Worm (Caenorhabditis elegans) whole organism, L4 larva: Measurements from ENCODE around the gene dmsr-7.

ENCODE experiments used
- F44E2.7 ChIP-seq: fragments of 200-800 bp; sonication (Bioruptor generic); IDR thresholded peaks from 2 replicates; pipeline ENCODE4 v2.1.2; 2022; ENCODE audit warnings: missing genetic modification characterization, missing compliant biosample characterization
- Y5F2A.4 ChIP-seq: fragments of 200-800 bp; sonication (Bioruptor generic); optimal IDR thresholded peaks from 2 replicates; lab custom pipeline; 2018; ENCODE audit warnings: mild to moderate bottlenecking, missing genetic modification characterization, missing compliant biosample characterization
- Y75B8A.6 ChIP-seq: fragments of 200-800 bp; sonication (Bioruptor generic); IDR thresholded peaks from 2 replicates; pipeline ENCODE4 v1.3.6; 2022; ENCODE audit warnings: missing genetic modification reagents, missing genetic modification characterization, missing compliant biosample characterization
- aha-1 ChIP-seq: fragments of 150-350 bp; peaks from one replicate; lab custom pipeline; 2014; ENCODE audit warnings: missing biosample characterization, missing genetic modification characterization
- aly-2 ChIP-seq: sonication (generic microtip); optimal IDR thresholded peaks from 2 replicates; lab custom pipeline; 2018; ENCODE audit warnings: missing biosample characterization, missing genetic modification characterization
- ceh-20 ChIP-seq: fragments of 200-800 bp; sonication (Bioruptor generic); IDR thresholded peaks from 2 replicates; pipeline ENCODE4 v1.3.6; 2022; ENCODE audit warnings: missing genetic modification reagents, missing genetic modification characterization, missing compliant biosample characterization
- ceh-28 ChIP-seq: fragments of 150-350 bp; optimal IDR thresholded peaks from 2 replicates; lab custom pipeline; 2014; ENCODE audit warnings: missing biosample characterization, missing genetic modification reagents, missing genetic modification characterization
- ceh-82 ChIP-seq: sonication (generic microtip); optimal IDR thresholded peaks from 2 replicates; lab custom pipeline; 2017; ENCODE audit warnings: missing biosample characterization, missing genetic modification characterization
- cey-2 ChIP-seq: sonication (generic microtip); optimal IDR thresholded peaks from 3 replicates; lab custom pipeline; 2017; ENCODE audit warnings: missing genetic modification characterization, mild to moderate bottlenecking, missing compliant biosample characterization, antibody characterized with exemption, borderline replicate concordance; ENCODE audit not compliant: insufficient read depth
- daf-12 ChIP-seq: fragments of 150-350 bp; optimal IDR thresholded peaks from 2 replicates; lab custom pipeline; 2014; ENCODE audit warnings: missing biosample characterization, missing genetic modification reagents, missing genetic modification characterization
- hlh-11 ChIP-seq: fragments of 200-800 bp; sonication (Bioruptor generic); optimal IDR thresholded peaks from 2 replicates; lab custom pipeline; 2018; ENCODE audit warnings: mild to moderate bottlenecking, missing genetic modification characterization, missing compliant biosample characterization
- hlh-30 ChIP-seq: sonication (generic microtip); optimal IDR thresholded peaks from 2 replicates; lab custom pipeline; 2017; ENCODE audit warnings: antibody characterized with exemption, mild to moderate bottlenecking, missing genetic modification characterization, missing compliant biosample characterization; ENCODE audit not compliant: insufficient read depth
- hmg-1.1 ChIP-seq: fragments of 200-800 bp; sonication (Bioruptor generic); IDR thresholded peaks from 2 replicates; pipeline ENCODE4 v1.3.6; 2022; ENCODE audit warnings: missing genetic modification reagents, missing genetic modification characterization, missing compliant biosample characterization
- lim-7 ChIP-seq: fragments of 200-800 bp; sonication (Bioruptor generic); IDR thresholded peaks from 2 replicates; pipeline ENCODE4 v1.3.6; 2022; ENCODE audit warnings: missing genetic modification characterization, missing compliant biosample characterization
- lin-39 ChIP-seq: fragments of 150-350 bp; optimal IDR thresholded peaks from 2 replicates; lab custom pipeline; 2014; ENCODE audit warnings: missing biosample characterization, missing genetic modification reagents, missing genetic modification characterization
- lsy-2 ChIP-seq, 2 experiments: fragments of 150-350 bp in 1 of 2; sonication (generic microtip) in 1 of 2; optimal IDR thresholded peaks; 2 replicates each; lab custom pipeline; 2014 to 2017; ENCODE audit warnings: missing biosample characterization in 2 of 2, missing genetic modification characterization in 2 of 2
- madf-9 ChIP-seq: fragments of 200-800 bp; sonication (Bioruptor generic); conservative IDR thresholded peaks from 2 replicates; pipeline ENCODE4 v1.3.6; 2022; ENCODE audit warnings: missing genetic modification reagents, missing genetic modification characterization, missing compliant biosample characterization
- mep-1 ChIP-seq: fragments of 150-350 bp; sonication (generic microtip); optimal IDR thresholded peaks from 3 replicates; lab custom pipeline; 2014; ENCODE audit warnings: missing biosample characterization, missing genetic modification characterization
- mes-2 ChIP-seq: sonication (generic microtip); optimal IDR thresholded peaks from 2 replicates; lab custom pipeline; 2016; ENCODE audit warnings: missing genotype, mild to moderate bottlenecking, missing genetic modification characterization, missing compliant biosample characterization; ENCODE audit not compliant: poor library complexity, severe bottlenecking
- mxl-3 ChIP-seq: fragments of 200-800 bp; sonication (Bioruptor generic); optimal IDR thresholded peaks from 2 replicates; lab custom pipeline; 2018; ENCODE audit warnings: mild to moderate bottlenecking, missing genetic modification characterization, missing compliant biosample characterization
- nhr-102 ChIP-seq: sonication (generic microtip); optimal IDR thresholded peaks from 2 replicates; lab custom pipeline; 2016; ENCODE audit warnings: mild to moderate bottlenecking, missing genetic modification characterization, moderate library complexity, missing compliant biosample characterization
- nhr-111 ChIP-seq: fragments of 200-800 bp; sonication (Bioruptor generic); optimal IDR thresholded peaks from 2 replicates; lab custom pipeline; 2018; ENCODE audit warnings: mild to moderate bottlenecking, missing genetic modification characterization, missing compliant biosample characterization
- nhr-48 ChIP-seq: sonication (generic microtip); optimal IDR thresholded peaks from 2 replicates; lab custom pipeline; 2016; ENCODE audit warnings: mild to moderate bottlenecking, missing genetic modification characterization, missing compliant biosample characterization
- nhr-6 ChIP-seq: fragments of 150-350 bp; optimal IDR thresholded peaks from 2 replicates; lab custom pipeline; 2014; ENCODE audit warnings: missing biosample characterization, missing genetic modification characterization
- nhr-77 ChIP-seq: fragments of 150-350 bp; optimal IDR thresholded peaks from 2 replicates; lab custom pipeline; 2014; ENCODE audit warnings: missing biosample characterization, missing genetic modification characterization
- pha-4 ChIP-seq, 2 experiments: fragments of 150-350 bp in 1 of 2; fragments of 200-800 bp in 1 of 2; sonication (Bioruptor generic) in 1 of 2; IDR thresholded peaks in 1 of 2; optimal IDR thresholded peaks in 1 of 2; 2 replicates each; pipeline versions ENCODE4 v1.3.6 to Lab custom; 2014 to 2022; ENCODE audit warnings: missing genetic modification characterization in 2 of 2, missing genetic modification reagents in 2 of 2, missing biosample characterization in 1 of 2, missing compliant biosample characterization in 1 of 2
- php-3 ChIP-seq: fragments of 200-800 bp; sonication (Bioruptor generic); IDR thresholded peaks from 2 replicates; pipeline ENCODE4 v1.3.6; 2022; ENCODE audit warnings: missing genetic modification reagents, missing genetic modification characterization, missing compliant biosample characterization
- pqm-1 ChIP-seq: sonication (generic microtip); optimal IDR thresholded peaks from 2 replicates; lab custom pipeline; 2017; ENCODE audit warnings: missing biosample characterization, missing genetic modification characterization
- saeg-2 ChIP-seq: fragments of 200-800 bp; sonication (Bioruptor generic); IDR thresholded peaks from 2 replicates; pipeline ENCODE4 v1.3.6; 2022; ENCODE audit warnings: missing genetic modification reagents, missing genetic modification characterization, missing compliant biosample characterization
- snpc-1.2 ChIP-seq: fragments of 200-800 bp; sonication (Bioruptor generic); IDR thresholded peaks from 2 replicates; pipeline ENCODE4 v1.3.6; 2022; ENCODE audit warnings: missing genetic modification reagents, missing genetic modification characterization, missing compliant biosample characterization
- snpc-4 ChIP-seq: fragments of 150-350 bp; optimal IDR thresholded peaks from 2 replicates; lab custom pipeline; 2014; ENCODE audit warnings: missing biosample characterization, missing genetic modification characterization
- spr-3 ChIP-seq: fragments of 200-800 bp; sonication (Bioruptor generic); optimal IDR thresholded peaks from 2 replicates; lab custom pipeline; 2018; ENCODE audit warnings: mild to moderate bottlenecking, missing genetic modification characterization, missing compliant biosample characterization
- tra-1 ChIP-seq: fragments of 200-800 bp; sonication (Bioruptor generic); IDR thresholded peaks from 2 replicates; pipeline ENCODE4 v1.3.6; 2022; ENCODE audit warnings: missing genetic modification reagents, missing genetic modification characterization, missing compliant biosample characterization
- unc-62 ChIP-seq, 3 experiments: fragments of 150-350 bp in 1 of 3; sonication (generic microtip); optimal IDR thresholded peaks in 2 of 3; peaks in 1 of 3; 1 replicate in 1 of 3; 2 replicates in 2 of 3; lab custom pipeline; 2014 to 2017; ENCODE audit warnings: missing biosample characterization in 3 of 3, missing genetic modification characterization in 3 of 3, missing genetic modification reagents in 3 of 3, missing genotype in 1 of 3
- zag-1 ChIP-seq: fragments of 150-350 bp; optimal IDR thresholded peaks from 2 replicates; lab custom pipeline; 2014; ENCODE audit warnings: missing biosample characterization, missing genetic modification characterization

dmsr-7 gene

ce11 chrV:5433020-5433419 is 27.9 kb downstream of the dmsr-7 start, which contains the start of gene acl-6 (continued):
- TF ChIP-seq lsy-2 (tag; optimal IDR thresholded peaks at IDR 0.05; lab: Kevin White, UChicago), result peak in 1 of 2 experiments; percentile 85
- peak; percentile 67 for TF ChIP-seq mxl-3 (GFP tag; lab: Kevin White, UChicago)
- TF ChIP-seq aly-2, result no peak
- TF ChIP-seq lin-39 (tag; lab: Kevin White, UChicago), result no peak
- peak; percentile 81 for TF ChIP-seq mep-1
- no peak for TF ChIP-seq ceh-82 (tag; lab: Kevin White, UChicago)
- TF ChIP-seq madf-9 (GFP tag; lab: Robert Waterston, UW), result no peak
- TF ChIP-seq Y75B8A.6 (GFP tag; lab: Robert Waterston, UW), result no peak
- peak; percentile 47 for TF ChIP-seq nhr-6 (tag; lab: Kevin White, UChicago)
- peak; percentile 67 for TF ChIP-seq hlh-30 (tag; lab: Kevin White, UChicago)
- peak; percentile 37 for TF ChIP-seq nhr-48
- peak; percentile 79 for TF ChIP-seq mes-2 (tag; lab: Kevin White, UChicago)
- TF ChIP-seq Y5F2A.4 (GFP tag; lab: Kevin White, UChicago), result no peak
- TF ChIP-seq ceh-20 (GFP tag; lab: Robert Waterston, UW), result 0 out of 2 replicates have a peak, but pooled peaks have one; percentile 31
- no peak for TF ChIP-seq spr-3 (GFP tag; lab: Kevin White, UChicago)
- peak; percentile 79 for TF ChIP-seq aha-1 (tag; lab: Kevin White, UChicago)
- TF ChIP-seq nhr-77 (tag; lab: Kevin White, UChicago), result peak; percentile 95
- TF ChIP-seq lim-7, result no peak
- TF ChIP-seq nhr-102, result peak; percentile 34
- TF ChIP-seq saeg-2 (GFP tag; lab: Robert Waterston, UW), result no peak
- TF ChIP-seq nhr-111 (GFP tag; lab: Kevin White, UChicago), result no peak
- no peak for TF ChIP-seq snpc-1.2 (GFP tag; lab: Robert Waterston, UW)
- peak; percentile 85 for TF ChIP-seq php-3 (GFP tag; lab: Robert Waterston, UW)
- no peak for TF ChIP-seq cey-2 (tag; lab: Kevin White, UChicago)
- TF ChIP-seq hmg-1.1 (GFP tag; lab: Robert Waterston, UW), result 0 out of 2 replicates have a peak, but pooled peaks have one; percentile 37
- TF ChIP-seq pqm-1 (tag; lab: Kevin White, UChicago), result peak; percentile 99
- no peak for TF ChIP-seq ceh-28 (tag; lab: Kevin White, UChicago)
- peak; percentile 71; the same call in 1 of the 2 replicates for TF ChIP-seq tra-1
- no peak for TF ChIP-seq pha-4 (GFP tag; IDR thresholded peaks at IDR 0.05; lab: Robert Waterston, UW)
- peak; percentile 14 for TF ChIP-seq pha-4 (tag; optimal IDR thresholded peaks at IDR 0.05; lab: Kevin White, UChicago)
- peak; percentile 88 for TF ChIP-seq hlh-11 (tag; lab: Kevin White, UChicago)
- TF ChIP-seq, all 104 proteins: peak for 28

- no peak for TF ChIP-seq hlh-30 (tag; lab: Kevin White, UChicago)
- TF ChIP-seq tra-1, result 0 out of 2 replicates have a peak, but pooled peaks have one; percentile 63
- no peak for TF ChIP-seq F44E2.7 (GFP tag; lab: Robert Waterston, UW)
Observed at ce11 chrV:5439068-5439467, 33.9 kb downstream of the dmsr-7 start, which contains the start of gene snpc-1.3. snpc-1.3 (minus strand) TSS chrV:5439168.

- peak in 1 of 2 experiments; percentile 95 for TF ChIP-seq unc-62 (GFP tag; optimal IDR thresholded peaks at IDR 0.05 in 1 of 2; lab: Kevin White, UChicago)
- TF ChIP-seq unc-62 (tag; optimal IDR thresholded peaks at IDR 0.05; lab: Kevin White, UChicago), result no peak
- TF ChIP-seq snpc-4, result no peak
- no peak for TF ChIP-seq zag-1 (tag; lab: Kevin White, UChicago)
- no peak for TF ChIP-seq daf-12 (tag; lab: Kevin White, UChicago)
- TF ChIP-seq, all 104 proteins: peak for 1
Observed at ce11 chrV:5442366-5442765, 37.2 kb downstream of the dmsr-7 start.
